Worm (Caenorhabditis elegans): ENCODE data around the gene lgc-28.
"Not testable (repeated sequence)": the region's sequence is repeated elsewhere in the genome, so short reads cannot be mapped to it uniquely, and the experiment has no call there.

DNA sequence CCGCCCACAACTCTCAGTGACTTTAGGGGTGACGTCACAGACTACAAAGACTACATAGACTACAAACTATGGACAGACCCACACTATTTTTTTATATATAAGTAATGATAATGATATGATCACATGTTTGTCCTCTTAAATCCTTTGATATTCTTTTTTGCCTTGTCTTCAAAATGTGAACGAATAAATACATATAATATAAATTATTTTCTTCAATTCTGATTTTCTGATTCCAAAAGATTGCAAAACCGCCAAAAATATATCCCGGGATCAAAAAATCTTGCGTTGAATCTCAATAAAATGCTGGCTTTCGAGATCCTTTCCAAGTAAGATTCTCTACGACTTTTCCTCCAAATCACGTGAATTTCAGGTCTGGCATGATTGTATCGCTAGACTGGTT, 24.7 kb upstream of the lgc-28 start, which contains the start of gene F33H12.1:
- not testable (repeated sequence) for TF ChIP-seq egl-18 (GFP tag; IDR thresholded peaks at IDR 0.05); egrh-3 (GFP tag; IDR thresholded peaks at IDR 0.05); unc-130 (GFP tag; optimal IDR thresholded peaks at IDR 0.05); mcd-1 (GFP tag; IDR thresholded peaks at IDR 0.05); lin-40 (tag; optimal IDR thresholded peaks at IDR 0.05); nfya-1 (tag; optimal IDR thresholded peaks at IDR 0.05; ENCODE audit: borderline replicate concordance, insufficient read depth); tlf-1 (GFP tag; optimal IDR thresholded peaks at IDR 0.05); attf-5 (GFP tag; optimal IDR thresholded peaks at IDR 0.05); akir-1 (GFP tag; optimal IDR thresholded peaks at IDR 0.05); repo-1 (tag; optimal IDR thresholded peaks at IDR 0.05); B0261.1 (tag; optimal IDR thresholded peaks at IDR 0.05)
